Worm (Caenorhabditis elegans) whole organism, L4 larva: ENCODE results near the gene sqt-2.
A peak's percentile ranks its signal among the peaks of the same experiment; 100 is the strongest.

ENCODE experiments used
- F10B5.3 ChIP-seq: sonication (generic microtip); optimal IDR thresholded peaks from 2 replicates; lab custom pipeline; 2016; ENCODE audit warnings: mild to moderate bottlenecking, missing genetic modification characterization, missing compliant biosample characterization
- F37D6.2 ChIP-seq: sonication (generic microtip); optimal IDR thresholded peaks from 2 replicates; lab custom pipeline; 2016; ENCODE audit warnings: mild to moderate bottlenecking, missing genetic modification characterization, missing compliant biosample characterization
- Y105C5A.15 ChIP-seq: fragments of 200-800 bp; sonication (Bioruptor generic); IDR thresholded peaks from 2 replicates; pipeline ENCODE4 v1.3.6; 2022; ENCODE audit warnings: missing genetic modification characterization, missing compliant biosample characterization
- Y75B8A.6 ChIP-seq: fragments of 200-800 bp; sonication (Bioruptor generic); IDR thresholded peaks from 2 replicates; pipeline ENCODE4 v1.3.6; 2022; ENCODE audit warnings: missing genetic modification reagents, missing genetic modification characterization, missing compliant biosample characterization
- ZK337.2 ChIP-seq: fragments of 200-800 bp; sonication (Bioruptor generic); IDR thresholded peaks from 2 replicates; pipeline ENCODE4 v1.3.6; 2022; ENCODE audit warnings: missing genetic modification reagents, missing genetic modification characterization, missing compliant biosample characterization
- ZK546.5 ChIP-seq, 2 experiments: sonication (generic microtip); optimal IDR thresholded peaks; 2 replicates each; lab custom pipeline; 2017; ENCODE audit warnings: missing biosample characterization in 2 of 2, missing genetic modification characterization in 2 of 2
- attf-4 ChIP-seq: sonication (generic microtip); optimal IDR thresholded peaks from 3 replicates; lab custom pipeline; 2017; ENCODE audit warnings: missing biosample characterization, missing genetic modification characterization
- ceh-44 ChIP-seq: fragments of 200-800 bp; sonication (Bioruptor generic); IDR thresholded peaks from 2 replicates; pipeline ENCODE4 v1.3.6; 2022; ENCODE audit warnings: missing genetic modification reagents, missing genetic modification characterization, missing compliant biosample characterization
- ctbp-1 ChIP-seq: fragments of 200-800 bp; sonication (Bioruptor generic); IDR thresholded peaks from 2 replicates; pipeline ENCODE4 v1.3.6; 2022; ENCODE audit warnings: missing genetic modification reagents, missing genetic modification characterization, missing compliant biosample characterization
- dmd-6 ChIP-seq: fragments of 200-800 bp; sonication (Bioruptor generic); IDR thresholded peaks from 2 replicates; pipeline ENCODE4 v1.3.6; 2022; ENCODE audit warnings: missing genetic modification reagents, missing genetic modification characterization, missing compliant biosample characterization
- dmd-8 ChIP-seq: fragments of 200-800 bp; sonication (Bioruptor generic); IDR thresholded peaks from 2 replicates; pipeline ENCODE4 v1.3.6; 2022; ENCODE audit warnings: missing genetic modification characterization, missing compliant biosample characterization
- dve-1 ChIP-seq: sonication (generic microtip); optimal IDR thresholded peaks from 2 replicates; lab custom pipeline; 2017; ENCODE audit warnings: antibody characterized with exemption, mild to moderate bottlenecking, missing genetic modification characterization, missing compliant biosample characterization; ENCODE audit not compliant: insufficient read depth
- egl-43 ChIP-seq: fragments of 200-800 bp; sonication (Bioruptor generic); IDR thresholded peaks from 2 replicates; pipeline ENCODE4 v1.3.6; 2022; ENCODE audit warnings: missing genetic modification reagents, missing genetic modification characterization, missing compliant biosample characterization
- fkh-10 ChIP-seq: fragments of 150-350 bp; optimal IDR thresholded peaks from 2 replicates; lab custom pipeline; 2014; ENCODE audit warnings: missing biosample characterization, missing genetic modification reagents, missing genetic modification characterization
- hlh-11 ChIP-seq: fragments of 200-800 bp; sonication (Bioruptor generic); optimal IDR thresholded peaks from 2 replicates; lab custom pipeline; 2018; ENCODE audit warnings: mild to moderate bottlenecking, missing genetic modification characterization, missing compliant biosample characterization
- hlh-30 ChIP-seq: sonication (generic microtip); optimal IDR thresholded peaks from 2 replicates; lab custom pipeline; 2017; ENCODE audit warnings: antibody characterized with exemption, mild to moderate bottlenecking, missing genetic modification characterization, missing compliant biosample characterization; ENCODE audit not compliant: insufficient read depth
- lim-7 ChIP-seq: fragments of 200-800 bp; sonication (Bioruptor generic); IDR thresholded peaks from 2 replicates; pipeline ENCODE4 v1.3.6; 2022; ENCODE audit warnings: missing genetic modification characterization, missing compliant biosample characterization
- lin-15B ChIP-seq: fragments of 150-350 bp; sonication (generic microtip); optimal IDR thresholded peaks from 3 replicates; lab custom pipeline; 2014; ENCODE audit warnings: missing biosample characterization, missing genetic modification characterization
- lin-39 ChIP-seq: fragments of 150-350 bp; optimal IDR thresholded peaks from 2 replicates; lab custom pipeline; 2014; ENCODE audit warnings: missing biosample characterization, missing genetic modification reagents, missing genetic modification characterization
- lsy-2 ChIP-seq, 2 experiments: fragments of 150-350 bp in 1 of 2; sonication (generic microtip) in 1 of 2; optimal IDR thresholded peaks; 2 replicates each; lab custom pipeline; 2014 to 2017; ENCODE audit warnings: missing biosample characterization in 2 of 2, missing genetic modification characterization in 2 of 2
- madf-9 ChIP-seq: fragments of 200-800 bp; sonication (Bioruptor generic); conservative IDR thresholded peaks from 2 replicates; pipeline ENCODE4 v1.3.6; 2022; ENCODE audit warnings: missing genetic modification reagents, missing genetic modification characterization, missing compliant biosample characterization
- nhr-10 ChIP-seq: fragments of 150-350 bp; optimal IDR thresholded peaks from 2 replicates; lab custom pipeline; 2014; ENCODE audit warnings: missing biosample characterization, missing genetic modification characterization
- nhr-237 ChIP-seq: sonication (generic microtip); optimal IDR thresholded peaks from 2 replicates; lab custom pipeline; 2017; ENCODE audit warnings: missing biosample characterization, missing genetic modification characterization
- nhr-28 ChIP-seq: fragments of 150-350 bp; optimal IDR thresholded peaks from 2 replicates; lab custom pipeline; 2014; ENCODE audit warnings: missing biosample characterization, missing genetic modification characterization
- nhr-48 ChIP-seq: sonication (generic microtip); optimal IDR thresholded peaks from 2 replicates; lab custom pipeline; 2016; ENCODE audit warnings: mild to moderate bottlenecking, missing genetic modification characterization, missing compliant biosample characterization
- nhr-6 ChIP-seq: fragments of 150-350 bp; optimal IDR thresholded peaks from 2 replicates; lab custom pipeline; 2014; ENCODE audit warnings: missing biosample characterization, missing genetic modification characterization
- pqm-1 ChIP-seq: sonication (generic microtip); optimal IDR thresholded peaks from 2 replicates; lab custom pipeline; 2017; ENCODE audit warnings: missing biosample characterization, missing genetic modification characterization
- snpc-1.2 ChIP-seq: fragments of 200-800 bp; sonication (Bioruptor generic); IDR thresholded peaks from 2 replicates; pipeline ENCODE4 v1.3.6; 2022; ENCODE audit warnings: missing genetic modification reagents, missing genetic modification characterization, missing compliant biosample characterization
- spr-3 ChIP-seq: fragments of 200-800 bp; sonication (Bioruptor generic); optimal IDR thresholded peaks from 2 replicates; lab custom pipeline; 2018; ENCODE audit warnings: mild to moderate bottlenecking, missing genetic modification characterization, missing compliant biosample characterization
- unc-130 ChIP-seq: sonication (generic microtip); optimal IDR thresholded peaks from 2 replicates; lab custom pipeline; 2016; ENCODE audit warnings: missing genetic modification reagents, missing genetic modification characterization, missing compliant biosample characterization
- unc-62 ChIP-seq, 3 experiments: fragments of 150-350 bp in 1 of 3; sonication (generic microtip); optimal IDR thresholded peaks in 2 of 3; peaks in 1 of 3; 1 replicate in 1 of 3; 2 replicates in 2 of 3; lab custom pipeline; 2014 to 2017; ENCODE audit warnings: missing biosample characterization in 3 of 3, missing genetic modification characterization in 3 of 3, missing genetic modification reagents in 3 of 3, missing genotype in 1 of 3
- zfp-3 ChIP-seq: fragments of 200-800 bp; sonication (Bioruptor generic); conservative IDR thresholded peaks from 2 replicates; pipeline ENCODE4 v1.3.6; 2022; ENCODE audit warnings: missing genetic modification reagents, missing genetic modification characterization, missing compliant biosample characterization

sqt-2 gene

ce11 chrII:57370-57769 is 34.2 kb downstream of the sqt-2 start, which contains the start of gene ascc-1:
Gene ascc-1, plus strand, starts transcription at chrII:57670.
- TF ChIP-seq spr-3 (GFP tag; lab: Kevin White, UChicago): no peak
- no peak for TF ChIP-seq nhr-6
- TF ChIP-seq Y75B8A.6 (GFP tag; lab: Robert Waterston, UW): no peak
- TF ChIP-seq zfp-3 (GFP tag; lab: Robert Waterston, UW): no peak
- no peak for TF ChIP-seq lim-7 (GFP tag; lab: Robert Waterston, UW)
- no peak for TF ChIP-seq F37D6.2 (tag; lab: Kevin White, UChicago)
- TF ChIP-seq dmd-6 (GFP tag; lab: Robert Waterston, UW): no peak
- TF ChIP-seq nhr-237: no peak
- TF ChIP-seq F10B5.3 (tag; lab: Kevin White, UChicago): no peak
- TF ChIP-seq fkh-10 (GFP tag; lab: Kevin White, UChicago): no peak
- no peak for TF ChIP-seq ZK546.5 (tag; optimal IDR thresholded peaks at IDR 0.05; lab: Kevin White, UChicago)
- no peak for TF ChIP-seq nhr-10 (tag; lab: Kevin White, UChicago)
- TF ChIP-seq lsy-2 (tag; optimal IDR thresholded peaks at IDR 0.05; lab: Kevin White, UChicago): no peak
- TF ChIP-seq unc-130: no peak
- no peak for TF ChIP-seq ZK337.2
- no peak for TF ChIP-seq dve-1 (tag; lab: Kevin White, UChicago)
- no peak for TF ChIP-seq egl-43 (GFP tag; lab: Robert Waterston, UW)
- no peak for TF ChIP-seq ceh-44
- TF ChIP-seq pqm-1: no peak

ce11 chrII:57873-58272 is 34.7 kb downstream of the sqt-2 start:
- 0 out of 2 replicates have a peak, but pooled peaks have one; percentile 9 for TF ChIP-seq dmd-8
- 0 out of 2 replicates have a peak, but pooled peaks have one; percentile 3 for TF ChIP-seq dmd-6 (GFP tag; lab: Robert Waterston, UW)
- TF ChIP-seq snpc-1.2: no peak
- peak in 1 of 2 experiments; percentile 78 for TF ChIP-seq unc-62 (GFP tag; optimal IDR thresholded peaks at IDR 0.05 in 1 of 2; lab: Kevin White, UChicago)
- TF ChIP-seq unc-62 (tag; optimal IDR thresholded peaks at IDR 0.05; lab: Kevin White, UChicago): no peak
- TF ChIP-seq, all 104 proteins: peak for 3

ce11 chrII:60049-60448 is 36.9 kb downstream of the sqt-2 start:
- TF ChIP-seq lin-15B (tag; lab: Kevin White, UChicago): no peak
- no peak for TF ChIP-seq madf-9 (GFP tag; lab: Robert Waterston, UW)
- TF ChIP-seq hlh-11: peak; percentile 22
- TF ChIP-seq hlh-30 (tag; lab: Kevin White, UChicago): peak; percentile 47
- no peak for TF ChIP-seq nhr-48 (tag; lab: Kevin White, UChicago)
- TF ChIP-seq attf-4 (tag; lab: Kevin White, UChicago): no peak
- peak; percentile 26 for TF ChIP-seq nhr-28 (tag; lab: Kevin White, UChicago)
- TF ChIP-seq lin-39 (tag; lab: Kevin White, UChicago): no peak
- TF ChIP-seq, all 104 proteins: peak for 3

ce11 chrII:61013-61412 is 37.9 kb downstream of the sqt-2 start, which contains the start of gene C23H3.2:
Gene C23H3.2, plus strand, starts transcription at chrII:61313.
- TF ChIP-seq Y105C5A.15 (GFP tag; lab: Robert Waterston, UW): no peak

ce11 chrII:65484-65883 is 42.4 kb downstream of the sqt-2 start:
- peak; percentile 32; the same call in 1 of the 2 replicates for TF ChIP-seq dmd-6 (GFP tag; lab: Robert Waterston, UW)
- TF ChIP-seq dve-1 (tag; lab: Kevin White, UChicago): peak; percentile 13
- no peak for TF ChIP-seq ctbp-1 (GFP tag; lab: Robert Waterston, UW)
- TF ChIP-seq pqm-1: peak; percentile 31
- TF ChIP-seq, all 104 proteins: peak for 3
